Worm (Caenorhabditis elegans) whole organism, mixed stage, embryonic: Measurements from ENCODE around the gene R02F2.9.

Experiments used
- M03D4.4 ChIP-seq: sonication (generic microtip); optimal IDR thresholded peaks from 2 replicates; lab custom pipeline; 2017; ENCODE audit warnings: mild to moderate bottlenecking, missing genetic modification characterization, missing compliant biosample characterization
- bed-3 ChIP-seq: fragments of 200-800 bp; sonication (Bioruptor generic); optimal IDR thresholded peaks from 3 replicates; lab custom pipeline; 2018; ENCODE audit warnings: mild to moderate bottlenecking, missing genetic modification characterization, moderate library complexity, missing compliant biosample characterization
- blmp-1 ChIP-seq: fragments of 150-350 bp; optimal IDR thresholded peaks from 2 replicates; lab custom pipeline; 2014; ENCODE audit warnings: missing biosample characterization, missing genetic modification characterization
- ceh-39 ChIP-seq: fragments of 150-350 bp; optimal IDR thresholded peaks from 2 replicates; lab custom pipeline; 2014; ENCODE audit warnings: missing biosample characterization, missing genetic modification characterization
- ceh-43 ChIP-seq: fragments of 200-800 bp; sonication (Bioruptor generic); optimal IDR thresholded peaks from 2 replicates; lab custom pipeline; 2018; ENCODE audit warnings: mild to moderate bottlenecking, missing genetic modification characterization, moderate library complexity, missing compliant biosample characterization
- ces-1 ChIP-seq: fragments of 150-350 bp; optimal IDR thresholded peaks from 2 replicates; lab custom pipeline; 2014; ENCODE audit warnings: missing biosample characterization, missing genetic modification reagents, missing genetic modification characterization
- cnd-1 ChIP-seq: fragments of 200-800 bp; sonication (Bioruptor generic); optimal IDR thresholded peaks from 2 replicates; lab custom pipeline; 2018; ENCODE audit warnings: mild to moderate bottlenecking, missing genetic modification characterization, missing compliant biosample characterization
- drap-1 ChIP-seq: fragments of 200-800 bp; sonication (Bioruptor generic); optimal IDR thresholded peaks from 3 replicates; lab custom pipeline; 2018; ENCODE audit warnings: mild to moderate bottlenecking, missing genetic modification characterization, missing compliant biosample characterization
- elt-1 ChIP-seq: sonication (generic microtip); optimal IDR thresholded peaks from 2 replicates; lab custom pipeline; 2017; ENCODE audit warnings: missing genetic modification characterization, mild to moderate bottlenecking, missing compliant biosample characterization, antibody characterized with exemption, moderate library complexity, borderline replicate concordance; ENCODE audit not compliant: insufficient read depth
- elt-3 ChIP-seq: fragments of 150-350 bp; optimal IDR thresholded peaks from 2 replicates; lab custom pipeline; 2014; ENCODE audit warnings: missing biosample characterization, missing genetic modification characterization
- flh-1 ChIP-seq: fragments of 200-800 bp; sonication (Bioruptor generic); optimal IDR thresholded peaks from 2 replicates; lab custom pipeline; 2018; ENCODE audit warnings: mild to moderate bottlenecking, missing genetic modification characterization, moderate library complexity, missing compliant biosample characterization
- lin-13 ChIP-seq: fragments of 150-350 bp; optimal IDR thresholded peaks from 2 replicates; lab custom pipeline; 2014; ENCODE audit warnings: missing biosample characterization, missing genetic modification characterization
- lin-32 ChIP-seq: fragments of 200-800 bp; sonication (Bioruptor generic); optimal IDR thresholded peaks from 2 replicates; lab custom pipeline; 2018; ENCODE audit warnings: mild to moderate bottlenecking, missing genetic modification characterization, missing compliant biosample characterization
- lsy-2 ChIP-seq: fragments of 150-350 bp; optimal IDR thresholded peaks from 2 replicates; lab custom pipeline; 2014; ENCODE audit warnings: missing biosample characterization, missing genetic modification characterization
- mab-5 ChIP-seq: fragments of 150-350 bp; optimal IDR thresholded peaks from 2 replicates; lab custom pipeline; 2014; ENCODE audit warnings: missing biosample characterization, missing genetic modification characterization
- mep-1 ChIP-seq: fragments of 150-350 bp; optimal IDR thresholded peaks from 2 replicates; lab custom pipeline; 2017; ENCODE audit warnings: missing biosample characterization, missing genetic modification reagents, missing genetic modification characterization, inconsistent platforms
- mls-2 ChIP-seq: sonication (generic microtip); optimal IDR thresholded peaks from 2 replicates; lab custom pipeline; 2016; ENCODE audit warnings: mild to moderate bottlenecking, missing genetic modification characterization, moderate library complexity, missing compliant biosample characterization
- nhr-12 ChIP-seq: fragments of 150-350 bp; optimal IDR thresholded peaks from 2 replicates; lab custom pipeline; 2014; ENCODE audit warnings: missing biosample characterization, missing genetic modification characterization
- nhr-2 ChIP-seq: fragments of 150-350 bp; optimal IDR thresholded peaks from 2 replicates; lab custom pipeline; 2014; ENCODE audit warnings: missing biosample characterization, missing genetic modification characterization
- nhr-237 ChIP-seq: fragments of 150-350 bp; optimal IDR thresholded peaks from 2 replicates; lab custom pipeline; 2014; ENCODE audit warnings: missing biosample characterization, missing genetic modification characterization
- nhr-28 ChIP-seq: fragments of 150-350 bp; optimal IDR thresholded peaks from 2 replicates; lab custom pipeline; 2014; ENCODE audit warnings: missing biosample characterization, missing genetic modification characterization
- nhr-76 ChIP-seq: sonication (generic microtip); optimal IDR thresholded peaks from 2 replicates; lab custom pipeline; 2017; ENCODE audit warnings: missing biosample characterization, missing genetic modification characterization
- pha-4 ChIP-seq: fragments of 150-350 bp; optimal IDR thresholded peaks from 2 replicates; lab custom pipeline; 2018; ENCODE audit warnings: missing biosample characterization, missing genetic modification reagents, missing genetic modification characterization
- sem-2 ChIP-seq: fragments of 200-800 bp; sonication (Bioruptor generic); optimal IDR thresholded peaks from 2 replicates; lab custom pipeline; 2018; ENCODE audit warnings: mild to moderate bottlenecking, missing genetic modification characterization, missing compliant biosample characterization
- snpc-4 ChIP-seq: fragments of 150-350 bp; optimal IDR thresholded peaks from 2 replicates; lab custom pipeline; 2014; ENCODE audit warnings: missing biosample characterization, missing genetic modification characterization
- tbx-8 ChIP-seq: fragments of 200-800 bp; sonication (Bioruptor generic); optimal IDR thresholded peaks from 2 replicates; lab custom pipeline; 2018; ENCODE audit warnings: mild to moderate bottlenecking, missing genetic modification characterization, moderate library complexity, missing compliant biosample characterization
- unc-39 ChIP-seq: fragments of 150-350 bp; optimal IDR thresholded peaks from 2 replicates; lab custom pipeline; 2014; ENCODE audit warnings: missing biosample characterization, missing genetic modification characterization
- zip-8 ChIP-seq: fragments of 150-350 bp; optimal IDR thresholded peaks from 2 replicates; lab custom pipeline; 2014; ENCODE audit warnings: missing biosample characterization, missing genetic modification characterization
- ztf-11 ChIP-seq: fragments of 150-350 bp; optimal IDR thresholded peaks from 2 replicates; lab custom pipeline; 2014; ENCODE audit warnings: missing biosample characterization, missing genetic modification characterization

Gene R02F2.9

ce11 chrIII:5525973-5526372, 27.0 kb downstream of the R02F2.9 start, which contains the start of gene dex-1:
Gene dex-1, plus strand, starts transcription at chrIII:5526104.
- TF ChIP-seq flh-1 (no peak), nhr-2 (tag; lab: Kevin White, UChicago) (peak; percentile 99), zip-8 (tag; lab: Kevin White, UChicago) (peak; percentile 42), pha-4 (tag; lab: Kevin White, UChicago) (no peak), ceh-39 (tag; lab: Kevin White, UChicago) (no peak)

ce11 chrIII:5541777-5542176, 42.8 kb downstream of the R02F2.9 start:
- TF ChIP-seq tbx-8 (GFP tag; lab: Kevin White, UChicago) (no peak), ces-1 (GFP tag; lab: Kevin White, UChicago) (no peak), nhr-237 (tag; lab: Kevin White, UChicago) (no peak), ceh-43 (GFP tag; lab: Kevin White, UChicago) (no peak), nhr-28 (tag; lab: Kevin White, UChicago) (no peak), blmp-1 (tag; lab: Kevin White, UChicago) (no peak), elt-1 (tag; lab: Kevin White, UChicago) (no peak), ceh-39 (tag; lab: Kevin White, UChicago) (no peak)

DNA sequence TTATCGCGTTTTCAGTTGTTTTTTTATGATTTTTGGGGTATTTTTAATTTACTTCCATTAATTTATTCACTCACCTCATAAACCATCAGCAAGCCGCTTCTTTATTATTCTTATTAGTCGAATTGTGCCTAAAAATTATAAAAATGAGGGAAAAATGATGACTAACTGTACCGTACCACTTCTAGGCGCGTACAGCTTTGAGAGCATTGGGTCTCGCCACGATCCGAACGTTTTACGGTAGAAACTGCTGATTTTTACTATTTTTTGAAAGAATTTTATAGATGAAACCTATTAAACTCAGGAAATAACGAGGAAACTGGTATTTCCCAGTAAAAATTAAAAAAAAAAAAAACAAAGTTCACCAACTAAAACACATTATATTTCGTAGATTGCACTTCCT, 44.1 kb downstream of the R02F2.9 start, which contains the start of gene D1044.6:
TSS of gene D1044.6 (minus strand) at position 128 of the 400 bp plus-strand sequence.
- TF ChIP-seq zip-8 (tag; lab: Kevin White, UChicago) (no peak), drap-1 (GFP tag; lab: Kevin White, UChicago) (no peak), snpc-4 (tag; lab: Kevin White, UChicago) (no peak)

DNA sequence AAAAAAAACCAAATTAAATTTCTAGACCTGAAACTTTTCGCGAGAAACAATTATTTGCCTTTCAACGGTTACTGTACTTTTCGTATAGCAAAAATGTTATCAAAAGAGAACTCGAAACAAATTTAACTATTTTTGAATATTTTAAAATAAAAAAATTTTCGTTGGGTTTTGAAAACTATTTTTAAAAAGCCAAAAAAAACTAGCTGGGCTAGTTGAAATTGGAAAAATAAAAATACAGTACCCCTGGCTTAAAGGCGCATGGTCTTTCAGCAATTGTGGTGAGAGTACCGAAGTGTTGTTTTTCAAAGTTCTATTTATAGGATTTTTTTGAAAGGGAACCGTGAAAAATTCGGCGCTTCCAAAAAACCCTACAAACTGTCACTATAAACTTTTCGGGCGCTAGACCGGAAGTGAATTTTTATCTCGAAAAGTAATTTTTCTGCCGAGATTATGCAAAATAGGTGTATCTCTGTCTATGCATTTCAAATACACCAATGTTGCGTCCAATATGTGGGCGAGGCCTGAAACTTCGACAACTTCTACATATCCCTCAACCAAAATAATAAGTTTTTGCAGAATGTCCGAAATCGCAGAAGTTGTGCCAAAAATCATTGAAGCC, 44.8 kb downstream of the R02F2.9 start, which contains the start of gene D1044.1:
TSS of gene D1044.1 (plus strand) at position 569 of the 619 bp plus-strand sequence.
- TF ChIP-seq bed-3 (GFP tag; lab: Kevin White, UChicago), result no peak

- TF ChIP-seq ces-1 (GFP tag; lab: Kevin White, UChicago) (no peak), elt-1 (tag; lab: Kevin White, UChicago) (no peak), nhr-2 (tag; lab: Kevin White, UChicago) (no peak), sem-2 (GFP tag; lab: Kevin White, UChicago) (no peak), cnd-1 (tag; lab: Kevin White, UChicago) (no peak), lin-32 (GFP tag; lab: Kevin White, UChicago) (no peak), tbx-8 (GFP tag; lab: Kevin White, UChicago) (no peak), lsy-2 (tag; lab: Kevin White, UChicago) (no peak), flh-1 (no peak)
Observed at ce11 chrIII:5546309-5546708, 47.3 kb downstream of the R02F2.9 start.

DNA sequence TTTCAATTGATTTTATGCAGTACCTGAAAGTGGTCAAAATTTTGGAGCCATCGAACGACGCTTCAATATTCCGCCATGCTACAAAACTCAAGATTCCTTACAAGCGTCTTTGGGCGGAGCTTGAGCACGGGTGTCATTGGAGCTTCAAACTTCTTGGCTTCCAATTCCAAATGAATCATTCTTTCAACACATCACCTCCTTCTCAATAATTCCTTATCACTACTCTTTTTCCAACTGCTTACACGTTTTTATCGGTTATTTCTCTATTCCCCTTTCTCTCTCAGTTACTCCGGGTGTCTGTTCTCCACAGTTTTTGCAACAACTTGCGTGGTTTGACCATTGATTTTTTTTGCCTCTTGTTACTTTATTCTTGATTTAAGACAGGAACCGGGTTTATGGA, 47.7 kb downstream of the R02F2.9 start, which contains the start of gene F09F7.5:
TSS of gene F09F7.5 (plus strand) at position 258 of the 400 bp plus-strand sequence.
- TF ChIP-seq sem-2 (GFP tag; lab: Kevin White, UChicago) (no peak), ceh-39 (tag; lab: Kevin White, UChicago) (no peak), ztf-11 (tag; lab: Kevin White, UChicago) (no peak), flh-1 (no peak), lin-13 (tag; lab: Kevin White, UChicago) (no peak), lsy-2 (tag; lab: Kevin White, UChicago) (no peak), mab-5 (tag; lab: Kevin White, UChicago) (no peak), snpc-4 (tag; lab: Kevin White, UChicago) (no peak), elt-3 (tag; lab: Kevin White, UChicago) (no peak), M03D4.4 (tag; lab: Kevin White, UChicago) (no peak), nhr-76 (tag; lab: Kevin White, UChicago) (no peak), pha-4 (tag; lab: Kevin White, UChicago) (no peak), mls-2 (tag; lab: Kevin White, UChicago) (no peak), blmp-1 (tag; lab: Kevin White, UChicago) (no peak), ceh-43 (GFP tag; lab: Kevin White, UChicago) (no peak), mep-1 (tag; lab: Kevin White, UChicago) (no peak), drap-1 (GFP tag; lab: Kevin White, UChicago) (no peak), nhr-12 (no peak), nhr-28 (tag; lab: Kevin White, UChicago) (no peak), unc-39 (no peak)
